Fruit fly (Drosophila melanogaster) whole organism, embryonic: ENCODE data around the gene gish.
A peak's percentile ranks its signal among the peaks of the same experiment; 100 is the strongest.

Experiments used
- Antp ChIP-seq: fragments of 200-800 bp; sonication (Bioruptor generic); optimal IDR thresholded peaks from 3 replicates; lab custom pipeline; 2016; ENCODE audit warnings: missing biosample characterization, missing genetic modification characterization
- Awh ChIP-seq: fragments of 200-800 bp; sonication (Bioruptor generic); IDR thresholded peaks from 2 replicates; pipeline ENCODE4, ENCODE4 v1.3.6; 2022; ENCODE audit warnings: missing biosample characterization, missing genetic modification characterization
- CG10147 ChIP-seq: fragments of 200-800 bp; sonication (Bioruptor generic); optimal IDR thresholded peaks from 2 replicates; lab custom pipeline; 2019; ENCODE audit warnings: missing biosample characterization, mild to moderate bottlenecking, missing genetic modification characterization, moderate library complexity
- CG10274 ChIP-seq: fragments of 200-800 bp; sonication (Bioruptor generic); optimal IDR thresholded peaks from 3 replicates; lab custom pipeline; 2017; ENCODE audit warnings: missing biosample characterization, mild to moderate bottlenecking, missing genetic modification characterization
- CG11504 ChIP-seq: fragments of 200-800 bp; sonication (Bioruptor generic); optimal IDR thresholded peaks from 3 replicates; lab custom pipeline; 2019; ENCODE audit warnings: missing biosample characterization, mild to moderate bottlenecking, missing genetic modification characterization, moderate library complexity
- CG12219 ChIP-seq: fragments of 200-800 bp; sonication (Bioruptor generic); optimal IDR thresholded peaks from 3 replicates; lab custom pipeline; 2018; ENCODE audit warnings: missing biosample characterization, mild to moderate bottlenecking, missing genetic modification characterization
- CG12236 ChIP-seq: fragments of 200-800 bp; sonication (Bioruptor generic); optimal IDR thresholded peaks from 2 replicates; lab custom pipeline; 2016; ENCODE audit warnings: missing biosample characterization, missing genetic modification characterization
- CG16813 ChIP-seq: fragments of 200-800 bp; sonication (Bioruptor generic); IDR thresholded peaks from 3 replicates; pipeline ENCODE4 v1.3.6; 2022; ENCODE audit warnings: missing biosample characterization, missing genetic modification characterization; ENCODE audit not compliant: partially characterized antibody
- CG2120 ChIP-seq: fragments of 200-800 bp; sonication (Bioruptor generic); optimal IDR thresholded peaks from 3 replicates; lab custom pipeline; 2016; ENCODE audit warnings: missing biosample characterization, missing genetic modification characterization
- CG30431 ChIP-seq: fragments of 200-800 bp; sonication (Bioruptor generic); optimal IDR thresholded peaks from 2 replicates; lab custom pipeline; 2017; ENCODE audit warnings: missing biosample characterization, missing genetic modification characterization
- CG4282 ChIP-seq: fragments of 200-800 bp; sonication (Bioruptor generic); optimal IDR thresholded peaks from 2 replicates; lab custom pipeline; 2016; ENCODE audit warnings: missing biosample characterization, missing genetic modification characterization
- CG6765 ChIP-seq: fragments of 200-800 bp; sonication (Bioruptor generic); optimal IDR thresholded peaks from 3 replicates; lab custom pipeline; 2017; ENCODE audit warnings: missing biosample characterization, mild to moderate bottlenecking, missing genetic modification characterization
- CG6813 ChIP-seq: fragments of 200-800 bp; sonication (Bioruptor generic); optimal IDR thresholded peaks from 2 replicates; lab custom pipeline; 2017; ENCODE audit warnings: missing biosample characterization, missing genetic modification characterization, mild to moderate bottlenecking, moderate library complexity, missing genetic modification reagents
- CG7372 ChIP-seq: fragments of 200-800 bp; sonication (Bioruptor generic); IDR thresholded peaks from 2 replicates; pipeline ENCODE4 v1.3.6; 2022; ENCODE audit warnings: missing biosample characterization, missing genetic modification characterization
- CG8388 ChIP-seq: fragments of 200-800 bp; sonication (Bioruptor generic); optimal IDR thresholded peaks from 2 replicates; lab custom pipeline; 2019; ENCODE audit warnings: missing biosample characterization, mild to moderate bottlenecking, missing genetic modification characterization, moderate library complexity
- CG9437 ChIP-seq: fragments of 200-800 bp; sonication (Bioruptor generic); optimal IDR thresholded peaks from 2 replicates; lab custom pipeline; 2018; ENCODE audit warnings: missing biosample characterization, mild to moderate bottlenecking, missing genetic modification characterization
- D19B ChIP-seq: fragments of 200-800 bp; sonication (Bioruptor generic); optimal IDR thresholded peaks from 2 replicates; lab custom pipeline; 2017; ENCODE audit warnings: missing biosample characterization, mild to moderate bottlenecking, missing genetic modification characterization
- H15 ChIP-seq: fragments of 200-800 bp; sonication (Bioruptor generic); IDR thresholded peaks from 3 replicates; pipeline ENCODE4 v1.3.6; 2022; ENCODE audit warnings: missing biosample characterization, missing genetic modification characterization
- HLH3B ChIP-seq: fragments of 200-800 bp; sonication (Bioruptor generic); IDR thresholded peaks from 2 replicates; pipeline ENCODE4 v1.3.6; 2022; ENCODE audit warnings: missing biosample characterization, missing genetic modification characterization
- HLH4C ChIP-seq: fragments of 200-800 bp; sonication (Bioruptor generic); IDR thresholded peaks from 3 replicates; pipeline ENCODE4 v1.3.6; 2022; ENCODE audit warnings: missing biosample characterization, missing genetic modification characterization; ENCODE audit not compliant: partially characterized antibody
- Hey ChIP-seq: fragments of 200-800 bp; sonication (Bioruptor generic); optimal IDR thresholded peaks from 3 replicates; lab custom pipeline; 2018; ENCODE audit warnings: missing biosample characterization, mild to moderate bottlenecking, missing genetic modification characterization
- Oaz ChIP-seq: fragments of 200-800 bp; sonication (Bioruptor generic); IDR thresholded peaks from 2 replicates; pipeline ENCODE4 v1.3.6; 2022; ENCODE audit warnings: missing biosample characterization, missing genetic modification characterization
- Ssrp ChIP-seq: fragments of 200-800 bp; sonication (Bioruptor generic); optimal IDR thresholded peaks from 2 replicates; lab custom pipeline; 2018; ENCODE audit warnings: missing biosample characterization, mild to moderate bottlenecking, missing genetic modification characterization, moderate library complexity
- Taf1 ChIP-seq: fragments of 200-800 bp; sonication (Bioruptor generic); IDR thresholded peaks from 2 replicates; pipeline ENCODE4 v1.3.6; 2022; ENCODE audit warnings: missing biosample characterization, missing genetic modification characterization
- ap ChIP-seq: fragments of 200-800 bp; sonication (Bioruptor generic); IDR thresholded peaks from 2 replicates; pipeline ENCODE4 v1.3.6; 2022; ENCODE audit warnings: missing biosample characterization, missing genetic modification characterization
- ash1 ChIP-seq: fragments of 200-800 bp; sonication (Bioruptor generic); optimal IDR thresholded peaks from 2 replicates; lab custom pipeline; 2018; ENCODE audit warnings: missing biosample characterization, mild to moderate bottlenecking, missing genetic modification characterization
- bcd ChIP-seq: fragments of 200-800 bp; sonication (Bioruptor generic); optimal IDR thresholded peaks from 2 replicates; lab custom pipeline; 2017; ENCODE audit warnings: missing biosample characterization, mild to moderate bottlenecking, missing genetic modification characterization
- cas ChIP-seq: fragments of 200-800 bp; sonication (Bioruptor generic); IDR thresholded peaks from 2 replicates; pipeline ENCODE4 v1.3.6; 2022; ENCODE audit warnings: missing biosample characterization, missing genetic modification characterization
- cg ChIP-seq: fragments of 200-800 bp; sonication (Bioruptor generic); optimal IDR thresholded peaks from 3 replicates; lab custom pipeline; 2019; ENCODE audit warnings: missing biosample characterization, mild to moderate bottlenecking, missing genetic modification characterization, moderate library complexity
- chn ChIP-seq: fragments of 200-800 bp; sonication (Bioruptor generic); optimal IDR thresholded peaks from 2 replicates; lab custom pipeline; 2016; ENCODE audit warnings: missing biosample characterization, missing genetic modification characterization
- disco-r ChIP-seq: fragments of 200-800 bp; sonication (Bioruptor generic); optimal IDR thresholded peaks from 2 replicates; lab custom pipeline; 2016; ENCODE audit warnings: missing biosample characterization, missing genetic modification characterization
- dmrt99B ChIP-seq: fragments of 200-800 bp; sonication (Bioruptor generic); optimal IDR thresholded peaks from 2 replicates; lab custom pipeline; 2018; ENCODE audit warnings: missing biosample characterization, mild to moderate bottlenecking, missing genetic modification characterization, moderate library complexity
- emc ChIP-seq: fragments of 200-800 bp; sonication (Bioruptor generic); optimal IDR thresholded peaks from 2 replicates; lab custom pipeline; 2016; ENCODE audit warnings: missing biosample characterization, missing genetic modification characterization
- ewg ChIP-seq: fragments of 200-800 bp; sonication (Bioruptor generic); optimal IDR thresholded peaks from 3 replicates; lab custom pipeline; 2017; ENCODE audit warnings: mild to moderate bottlenecking, missing biosample characterization, missing genetic modification reagents, missing genetic modification characterization
- fd102C ChIP-seq: fragments of 200-800 bp; sonication (Bioruptor generic); optimal IDR thresholded peaks from 2 replicates; lab custom pipeline; 2018; ENCODE audit warnings: missing biosample characterization, mild to moderate bottlenecking, missing genetic modification characterization, moderate library complexity
- fd3F ChIP-seq: fragments of 200-800 bp; sonication (Bioruptor generic); optimal IDR thresholded peaks from 2 replicates; lab custom pipeline; 2018; ENCODE audit warnings: missing biosample characterization, mild to moderate bottlenecking, missing genetic modification characterization, moderate library complexity
- ftz-f1 ChIP-seq: fragments of 200-800 bp; sonication (Bioruptor generic); optimal IDR thresholded peaks from 2 replicates; lab custom pipeline; 2016; ENCODE audit warnings: missing biosample characterization, missing genetic modification characterization
- h ChIP-seq: fragments of >200 bp; optimal IDR thresholded peaks from 2 replicates; lab custom pipeline; 2017
- kah ChIP-seq: fragments of 200-800 bp; sonication (Bioruptor generic); optimal IDR thresholded peaks from 2 replicates; lab custom pipeline; 2018; ENCODE audit warnings: missing biosample characterization, mild to moderate bottlenecking, missing genetic modification characterization
- luna ChIP-seq: fragments of 200-800 bp; sonication (Bioruptor generic); optimal IDR thresholded peaks from 2 replicates; lab custom pipeline; 2016; ENCODE audit warnings: missing biosample characterization, missing genetic modification characterization
- mam ChIP-seq: fragments of 200-800 bp; sonication (Bioruptor generic); optimal IDR thresholded peaks from 3 replicates; lab custom pipeline; 2016; ENCODE audit warnings: missing biosample characterization, missing genetic modification characterization
- org-1 ChIP-seq: fragments of 200-800 bp; sonication (Bioruptor generic); optimal IDR thresholded peaks from 2 replicates; lab custom pipeline; 2017; ENCODE audit warnings: missing biosample characterization, missing genetic modification characterization
- pan ChIP-seq, 4 experiments: fragments of >200 bp in 3 of 4; fragments of 200-800 bp in 1 of 4; sonication (Bioruptor generic) in 1 of 4; optimal IDR thresholded peaks in 3 of 4; IDR thresholded peaks in 1 of 4; 2 replicates each; pipeline versions ENCODE4 v1.3.6 to Lab custom; 2017 to 2022; ENCODE audit warnings: missing biosample characterization in 2 of 4, missing genetic modification characterization in 2 of 4, mixed read lengths in 1 of 4
- ranshi ChIP-seq: fragments of 200-800 bp; sonication (Bioruptor generic); IDR thresholded peaks from 2 replicates; pipeline ENCODE4 v1.3.6; 2022; ENCODE audit warnings: missing biosample characterization, missing genetic modification characterization
- row ChIP-seq: fragments of 200-800 bp; sonication (Bioruptor generic); IDR thresholded peaks from 3 replicates; pipeline ENCODE4 v1.3.6; 2022; ENCODE audit warnings: missing biosample characterization, missing genetic modification characterization
- run ChIP-seq: fragments of 200-800 bp; sonication (Bioruptor generic); optimal IDR thresholded peaks from 3 replicates; lab custom pipeline; 2018; ENCODE audit warnings: missing biosample characterization, mild to moderate bottlenecking, missing genetic modification characterization
- salm ChIP-seq: fragments of 200-800 bp; sonication (Bioruptor generic); optimal IDR thresholded peaks from 2 replicates; lab custom pipeline; 2018; ENCODE audit warnings: missing biosample characterization, mild to moderate bottlenecking, missing genetic modification characterization
- stwl ChIP-seq: fragments of 200-800 bp; sonication (Bioruptor generic); optimal IDR thresholded peaks from 3 replicates; lab custom pipeline; 2018; ENCODE audit warnings: missing biosample characterization, mild to moderate bottlenecking, missing genetic modification characterization, moderate library complexity
- tgo ChIP-seq: fragments of 200-800 bp; sonication (Bioruptor generic); IDR thresholded peaks from 3 replicates; pipeline ENCODE4 v1.3.6; 2022; ENCODE audit warnings: missing biosample characterization, missing genetic modification characterization
- yki ChIP-seq: fragments of >200 bp; optimal IDR thresholded peaks from 3 replicates; lab custom pipeline; 2018
- zen2 ChIP-seq: fragments of 200-800 bp; sonication (Bioruptor generic); IDR thresholded peaks from 3 replicates; pipeline ENCODE4 v1.3.6; 2022; ENCODE audit warnings: missing biosample characterization, missing genetic modification characterization; ENCODE audit not compliant: partially characterized antibody

The gish gene

DNA sequence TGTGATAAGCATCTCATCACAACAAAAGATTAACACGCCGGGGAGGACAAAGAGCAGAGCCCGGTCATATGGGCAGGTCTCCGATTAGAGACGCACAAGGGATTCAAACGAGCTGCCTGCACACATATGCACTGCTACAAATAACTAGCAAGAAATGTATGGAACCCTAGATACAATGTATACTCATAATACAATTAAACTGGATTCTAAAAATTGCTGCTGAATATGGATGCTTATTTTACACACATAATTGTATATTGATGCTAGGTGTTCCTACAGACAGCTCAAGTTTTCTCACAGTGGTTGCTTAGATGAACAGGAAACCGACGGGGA is 64.8 kb downstream of the gish start (continued):
- TF ChIP-seq Hey: no peak
- peak; percentile 14 for TF ChIP-seq bcd
- no peak for TF ChIP-seq Taf1 (GFP tag; lab: Robert Waterston, UW)
- 0 out of 2 replicates have a peak, but pooled peaks have one; percentile 50 for TF ChIP-seq ranshi (GFP tag; lab: Robert Waterston, UW)
- TF ChIP-seq zen2 (GFP tag; lab: Robert Waterston, UW): no peak
- no peak for TF ChIP-seq h (lab: Kevin White, UChicago)
- TF ChIP-seq ewg: no peak
- TF ChIP-seq D19B (GFP tag; lab: Kevin White, UChicago): no peak
- no peak for TF ChIP-seq kah
- no peak for TF ChIP-seq run
- no peak for TF ChIP-seq CG4282
- peak; percentile 45 for TF ChIP-seq stwl (tag; lab: Kevin White, UChicago)
- no peak for TF ChIP-seq cg (GFP tag; lab: Kevin White, UChicago)
- TF ChIP-seq disco-r (GFP tag; lab: Kevin White, UChicago): no peak
- no peak for TF ChIP-seq emc (GFP tag; lab: Kevin White, UChicago)
- peak; percentile 39; the same call in 1 of the 3 replicates for TF ChIP-seq H15 (GFP tag; lab: Robert Waterston, UW)
- TF ChIP-seq Antp: peak; percentile 48
- TF ChIP-seq CG11504 (tag; lab: Kevin White, UChicago): peak; percentile 37
- TF ChIP-seq CG12236: peak; percentile 50
- peak; percentile 16; the same call in 1 of the 3 replicates for TF ChIP-seq tgo
- peak; percentile 60 for TF ChIP-seq Ssrp (tag; lab: Kevin White, UChicago)
- TF ChIP-seq CG7372 (GFP tag; lab: Robert Waterston, UW): no peak
- peak; percentile 75 for TF ChIP-seq chn (GFP tag; lab: Kevin White, UChicago)
- TF ChIP-seq CG12219: peak; percentile 48
- peak; percentile 31 for TF ChIP-seq CG10274 (GFP tag; lab: Kevin White, UChicago)
- TF ChIP-seq CG30431 (GFP tag; lab: Kevin White, UChicago): peak; percentile 66
- peak; percentile 15 for TF ChIP-seq mam (GFP tag; lab: Kevin White, UChicago)
- TF ChIP-seq CG2120: no peak
- no peak for TF ChIP-seq fd3F (GFP tag; lab: Kevin White, UChicago)
- TF ChIP-seq org-1 (GFP tag; lab: Kevin White, UChicago): peak; percentile 38
- peak; percentile 37 for TF ChIP-seq dmrt99B (tag; lab: Kevin White, UChicago)
- no peak for TF ChIP-seq ftz-f1 (GFP tag; lab: Kevin White, UChicago)
- TF ChIP-seq Oaz (GFP tag; lab: Robert Waterston, UW): no peak
- TF ChIP-seq cas (GFP tag; lab: Robert Waterston, UW): 0 out of 2 replicates have a peak, but pooled peaks have one; percentile 6
- TF ChIP-seq CG6765 (GFP tag; lab: Kevin White, UChicago): no peak
- TF ChIP-seq luna: no peak
- no peak for TF ChIP-seq ash1 (GFP tag; lab: Kevin White, UChicago)
- no peak for TF ChIP-seq CG9437 (GFP tag; lab: Kevin White, UChicago)
- no peak for TF ChIP-seq HLH4C (GFP tag; lab: Robert Waterston, UW)
- peak; percentile 36; the same call in 1 of the 2 replicates for TF ChIP-seq HLH3B (GFP tag; lab: Robert Waterston, UW)
- no peak for TF ChIP-seq CG16813 (GFP tag; lab: Robert Waterston, UW)
- TF ChIP-seq CG6813 (GFP tag; lab: Kevin White, UChicago): peak; percentile 52
- TF ChIP-seq salm (tag; lab: Kevin White, UChicago): no peak
- peak; percentile 75 for TF ChIP-seq fd102C (GFP tag; lab: Kevin White, UChicago)
- peak; percentile 77 for TF ChIP-seq row (GFP tag; lab: Robert Waterston, UW)
- peak; percentile 45 for TF ChIP-seq ap (GFP tag; lab: Robert Waterston, UW)
- TF ChIP-seq yki (lab: Kevin White, UChicago): no peak
- no peak for TF ChIP-seq pan (optimal IDR thresholded peaks at IDR 0.05; lab: Kevin White, UChicago)
- peak in 1 of 2 experiments; percentile 27 for TF ChIP-seq pan (GFP tag; optimal IDR thresholded peaks at IDR 0.05 in 1 of 2, IDR thresholded peaks at IDR 0.05 in 1 of 2)
- no peak for TF ChIP-seq CG10147
- peak; percentile 36; the same call in 1 of the 2 replicates for TF ChIP-seq Awh
- TF ChIP-seq CG8388 (GFP tag; lab: Kevin White, UChicago): peak; percentile 60
